Worm (Caenorhabditis elegans) whole organism, L4 larva: ENCODE measurements around the gene F27E5.3.

Experiments
- D1046.2 ChIP-seq: fragments of 200-800 bp; sonication (Bioruptor generic); IDR thresholded peaks from 2 replicates; pipeline ENCODE4 v1.3.6; 2022; ENCODE audit warnings: missing genetic modification characterization, missing compliant biosample characterization
- F26F4.8 ChIP-seq: fragments of 200-800 bp; sonication (Bioruptor generic); conservative IDR thresholded peaks from 2 replicates; pipeline ENCODE4 v1.3.6; 2022; ENCODE audit warnings: missing genetic modification characterization, missing compliant biosample characterization
- R02D3.7 ChIP-seq: fragments of 150-350 bp; sonication (generic microtip); optimal IDR thresholded peaks from 3 replicates; lab custom pipeline; 2014; ENCODE audit warnings: missing biosample characterization, missing genetic modification characterization
- Y75B8A.6 ChIP-seq: fragments of 200-800 bp; sonication (Bioruptor generic); IDR thresholded peaks from 2 replicates; pipeline ENCODE4 v1.3.6; 2022; ENCODE audit warnings: missing genetic modification reagents, missing genetic modification characterization, missing compliant biosample characterization
- aha-1 ChIP-seq: fragments of 150-350 bp; peaks from one replicate; lab custom pipeline; 2014; ENCODE audit warnings: missing biosample characterization, missing genetic modification characterization
- aly-2 ChIP-seq: sonication (generic microtip); optimal IDR thresholded peaks from 2 replicates; lab custom pipeline; 2018; ENCODE audit warnings: missing biosample characterization, missing genetic modification characterization
- ceh-62 ChIP-seq: sonication (generic microtip); optimal IDR thresholded peaks from 2 replicates; lab custom pipeline; 2017; ENCODE audit warnings: missing biosample characterization, missing genetic modification characterization
- ces-1 ChIP-seq: fragments of 150-350 bp; sonication (generic microtip); optimal IDR thresholded peaks from 4 replicates; lab custom pipeline; 2014; ENCODE audit warnings: missing biosample characterization, missing genetic modification reagents, missing genetic modification characterization
- ctbp-1 ChIP-seq: fragments of 200-800 bp; sonication (Bioruptor generic); IDR thresholded peaks from 2 replicates; pipeline ENCODE4 v1.3.6; 2022; ENCODE audit warnings: missing genetic modification reagents, missing genetic modification characterization, missing compliant biosample characterization
- daf-12 ChIP-seq: fragments of 150-350 bp; optimal IDR thresholded peaks from 2 replicates; lab custom pipeline; 2014; ENCODE audit warnings: missing biosample characterization, missing genetic modification reagents, missing genetic modification characterization
- daf-16 ChIP-seq, 3 experiments: sonication (generic microtip); optimal IDR thresholded peaks; 2 replicates each; lab custom pipeline; 2016 to 2017; ENCODE audit warnings: missing genetic modification characterization in 3 of 3, missing genetic modification reagents in 3 of 3, mild to moderate bottlenecking in 2 of 3, missing compliant biosample characterization in 2 of 3, missing biosample characterization in 1 of 3, moderate library complexity in 1 of 3
- daf-19 ChIP-seq: fragments of 200-800 bp; sonication (Bioruptor generic); conservative IDR thresholded peaks from 2 replicates; pipeline ENCODE4 v1.3.6; 2022; ENCODE audit warnings: missing genetic modification characterization, missing compliant biosample characterization
- dmd-9 ChIP-seq: fragments of 200-800 bp; sonication (Bioruptor generic); IDR thresholded peaks from 2 replicates; pipeline ENCODE4 v1.3.6; 2022; ENCODE audit warnings: missing genetic modification reagents, missing genetic modification characterization, missing compliant biosample characterization
- dpl-1 ChIP-seq: fragments of 150-350 bp; optimal IDR thresholded peaks from 2 replicates; lab custom pipeline; 2014; ENCODE audit warnings: missing biosample characterization, missing genetic modification reagents, missing genetic modification characterization
- dve-1 ChIP-seq: sonication (generic microtip); optimal IDR thresholded peaks from 2 replicates; lab custom pipeline; 2017; ENCODE audit warnings: antibody characterized with exemption, mild to moderate bottlenecking, missing genetic modification characterization, missing compliant biosample characterization; ENCODE audit not compliant: insufficient read depth
- fkh-10 ChIP-seq: fragments of 150-350 bp; optimal IDR thresholded peaks from 2 replicates; lab custom pipeline; 2014; ENCODE audit warnings: missing biosample characterization, missing genetic modification reagents, missing genetic modification characterization
- gei-8 ChIP-seq: fragments of 200-800 bp; sonication (Bioruptor generic); optimal IDR thresholded peaks from 2 replicates; lab custom pipeline; 2018; ENCODE audit warnings: mild to moderate bottlenecking, missing genetic modification characterization, missing compliant biosample characterization
- hif-1 ChIP-seq, 2 experiments: sonication (generic microtip); optimal IDR thresholded peaks; 2 replicates each; lab custom pipeline; 2016 to 2017; ENCODE audit warnings: missing compliant biosample characterization in 2 of 2, missing genetic modification characterization in 2 of 2, missing genetic modification reagents in 2 of 2, missing genotype in 2 of 2, mild to moderate bottlenecking in 1 of 2
- jun-1 ChIP-seq: fragments of 150-350 bp; optimal IDR thresholded peaks from 2 replicates; lab custom pipeline; 2014; ENCODE audit warnings: missing biosample characterization, missing genetic modification reagents, missing genetic modification characterization
- lin-38 ChIP-seq: fragments of 200-800 bp; sonication (Bioruptor generic); IDR thresholded peaks from 2 replicates; pipeline ENCODE4 v1.3.6; 2022; ENCODE audit warnings: missing genetic modification reagents, missing genetic modification characterization, missing compliant biosample characterization
- lir-3 ChIP-seq: sonication (generic microtip); optimal IDR thresholded peaks from 2 replicates; lab custom pipeline; 2016; ENCODE audit warnings: mild to moderate bottlenecking, missing genetic modification characterization, missing compliant biosample characterization
- lsy-2 ChIP-seq, 2 experiments: fragments of 150-350 bp in 1 of 2; sonication (generic microtip) in 1 of 2; optimal IDR thresholded peaks; 2 replicates each; lab custom pipeline; 2014 to 2017; ENCODE audit warnings: missing biosample characterization in 2 of 2, missing genetic modification characterization in 2 of 2
- madf-9 ChIP-seq: fragments of 200-800 bp; sonication (Bioruptor generic); conservative IDR thresholded peaks from 2 replicates; pipeline ENCODE4 v1.3.6; 2022; ENCODE audit warnings: missing genetic modification reagents, missing genetic modification characterization, missing compliant biosample characterization
- mdl-1 ChIP-seq, 2 experiments: fragments of 150-350 bp in 1 of 2; sonication (generic microtip) in 1 of 2; optimal IDR thresholded peaks; 2 replicates each; lab custom pipeline; 2014 to 2017; ENCODE audit warnings: missing biosample characterization in 2 of 2, missing genetic modification characterization in 2 of 2
- mes-2 ChIP-seq: sonication (generic microtip); optimal IDR thresholded peaks from 2 replicates; lab custom pipeline; 2016; ENCODE audit warnings: missing genotype, mild to moderate bottlenecking, missing genetic modification characterization, missing compliant biosample characterization; ENCODE audit not compliant: poor library complexity, severe bottlenecking
- nhr-102 ChIP-seq: sonication (generic microtip); optimal IDR thresholded peaks from 2 replicates; lab custom pipeline; 2016; ENCODE audit warnings: mild to moderate bottlenecking, missing genetic modification characterization, moderate library complexity, missing compliant biosample characterization
- nhr-25 ChIP-seq: sonication (generic microtip); optimal IDR thresholded peaks from 2 replicates; lab custom pipeline; 2017; ENCODE audit warnings: missing genetic modification characterization, mild to moderate bottlenecking, missing compliant biosample characterization, antibody characterized with exemption, moderate library complexity, borderline replicate concordance; ENCODE audit not compliant: insufficient read depth
- nhr-41 ChIP-seq: fragments of 200-800 bp; sonication (Bioruptor generic); IDR thresholded peaks from 2 replicates; pipeline ENCODE4 v1.3.6; 2022; ENCODE audit warnings: missing genetic modification reagents, missing genetic modification characterization, missing compliant biosample characterization
- nhr-6 ChIP-seq: fragments of 150-350 bp; optimal IDR thresholded peaks from 2 replicates; lab custom pipeline; 2014; ENCODE audit warnings: missing biosample characterization, missing genetic modification characterization
- pha-4 ChIP-seq, 2 experiments: fragments of 150-350 bp in 1 of 2; fragments of 200-800 bp in 1 of 2; sonication (Bioruptor generic) in 1 of 2; IDR thresholded peaks in 1 of 2; optimal IDR thresholded peaks in 1 of 2; 2 replicates each; pipeline versions ENCODE4 v1.3.6 to Lab custom; 2014 to 2022; ENCODE audit warnings: missing genetic modification characterization in 2 of 2, missing genetic modification reagents in 2 of 2, missing biosample characterization in 1 of 2, missing compliant biosample characterization in 1 of 2
- pqm-1 ChIP-seq: sonication (generic microtip); optimal IDR thresholded peaks from 2 replicates; lab custom pipeline; 2017; ENCODE audit warnings: missing biosample characterization, missing genetic modification characterization
- sdz-12 ChIP-seq: fragments of 200-800 bp; sonication (Bioruptor generic); optimal IDR thresholded peaks from 2 replicates; lab custom pipeline; 2018; ENCODE audit warnings: mild to moderate bottlenecking, missing genetic modification characterization, missing compliant biosample characterization
- snpc-4 ChIP-seq: fragments of 150-350 bp; optimal IDR thresholded peaks from 2 replicates; lab custom pipeline; 2014; ENCODE audit warnings: missing biosample characterization, missing genetic modification characterization
- spr-1 ChIP-seq: sonication (generic microtip); optimal IDR thresholded peaks from 2 replicates; lab custom pipeline; 2016; ENCODE audit warnings: mild to moderate bottlenecking, missing genetic modification characterization, missing compliant biosample characterization
- tag-97 ChIP-seq: fragments of 200-800 bp; sonication (Bioruptor generic); IDR thresholded peaks from 2 replicates; pipeline ENCODE4 v1.3.6; 2022; ENCODE audit warnings: missing genetic modification characterization, missing compliant biosample characterization
- zfp-3 ChIP-seq: fragments of 200-800 bp; sonication (Bioruptor generic); conservative IDR thresholded peaks from 2 replicates; pipeline ENCODE4 v1.3.6; 2022; ENCODE audit warnings: missing genetic modification reagents, missing genetic modification characterization, missing compliant biosample characterization
- ztf-11 ChIP-seq: fragments of 150-350 bp; optimal IDR thresholded peaks from 2 replicates; lab custom pipeline; 2014; ENCODE audit warnings: missing biosample characterization, missing genetic modification characterization

Gene F27E5.3

DNA sequence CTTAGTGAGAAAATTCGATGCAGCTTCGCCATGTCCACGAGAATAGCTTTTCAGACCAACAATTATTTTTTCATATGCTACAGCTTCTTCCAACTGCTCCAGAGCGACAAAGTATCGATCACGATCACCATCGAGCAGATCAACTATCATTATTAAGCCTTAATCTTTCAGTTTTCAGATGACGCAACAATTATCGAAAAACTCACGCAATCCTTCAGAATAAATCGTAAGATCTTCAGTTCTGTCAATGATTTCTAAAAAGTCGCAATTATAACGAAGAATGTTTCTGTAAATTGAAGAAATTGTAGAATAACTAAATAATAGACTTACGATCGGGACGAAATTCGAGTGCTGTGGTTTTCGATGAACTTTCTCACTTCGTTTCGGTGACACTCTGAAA is 40.8 kb downstream of the F27E5.3 start (continued):
- TF ChIP-seq nhr-25 = no peak
- TF ChIP-seq ceh-62 (tag; lab: Kevin White, UChicago) = no peak

DNA sequence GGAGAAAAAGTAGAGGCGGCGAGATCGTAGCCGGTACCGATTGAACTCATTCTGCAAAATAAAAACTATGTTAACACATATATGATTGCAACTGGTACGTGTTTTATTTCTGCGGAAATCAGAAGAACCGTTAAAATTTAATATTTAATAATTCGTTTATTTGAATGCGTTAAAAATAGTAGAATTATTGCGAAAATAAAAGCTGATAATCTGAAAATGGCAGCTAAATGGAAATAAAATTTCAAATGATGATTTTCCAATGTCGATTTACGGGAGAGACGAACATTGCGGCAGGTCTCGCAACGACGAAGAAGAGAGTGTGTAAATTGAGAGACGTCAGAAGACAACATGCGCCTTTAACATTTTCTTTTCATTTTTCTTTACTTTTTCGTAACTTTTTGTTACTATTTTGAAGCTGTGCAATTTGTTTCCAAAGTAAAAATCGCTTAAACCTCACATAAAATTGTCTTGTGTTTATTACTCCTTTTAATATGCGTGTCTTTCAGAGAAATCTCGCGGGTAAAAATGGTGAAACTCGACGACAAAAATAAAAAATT is 44.1 kb downstream of the F27E5.3 start, which contains the start of the genes pas-7 and puf-12:
Gene pas-7, minus strand, starts transcription at position 51 of the 557 bp plus-strand sequence.
Gene puf-12, plus strand, starts transcription at position 507 of the 557 bp plus-strand sequence.
- TF ChIP-seq lir-3 (tag; lab: Kevin White, UChicago) = no peak
- TF ChIP-seq sdz-12 (GFP tag; lab: Kevin White, UChicago) = no peak
- TF ChIP-seq R02D3.7 (tag; lab: Kevin White, UChicago) = peak; percentile 38
- no peak for TF ChIP-seq pha-4 (GFP tag; IDR thresholded peaks at IDR 0.05; lab: Robert Waterston, UW)
- TF ChIP-seq pha-4 (tag; optimal IDR thresholded peaks at IDR 0.05; lab: Kevin White, UChicago) = peak; percentile 65
- peak; percentile 64 for TF ChIP-seq mes-2 (tag; lab: Kevin White, UChicago)
- no peak for TF ChIP-seq dve-1 (tag; lab: Kevin White, UChicago)
- TF ChIP-seq lsy-2 (tag; optimal IDR thresholded peaks at IDR 0.05; lab: Kevin White, UChicago) = peak in 1 of 2 experiments; percentile 66
- TF ChIP-seq pqm-1 = no peak
- TF ChIP-seq snpc-4 (tag; lab: Kevin White, UChicago) = no peak
- peak; percentile 65 for TF ChIP-seq nhr-6
- TF ChIP-seq daf-12 (tag; lab: Kevin White, UChicago) = no peak
- TF ChIP-seq fkh-10 (GFP tag; lab: Kevin White, UChicago) = no peak
- TF ChIP-seq daf-19 = no peak
- no peak for TF ChIP-seq nhr-41 (GFP tag; lab: Robert Waterston, UW)
- no peak for TF ChIP-seq mdl-1 (tag; optimal IDR thresholded peaks at IDR 0.05; lab: Kevin White, UChicago)
- TF ChIP-seq D1046.2 (GFP tag; lab: Robert Waterston, UW) = no peak
- TF ChIP-seq madf-9 = no peak
- no peak for TF ChIP-seq zfp-3 (GFP tag; lab: Robert Waterston, UW)
- no peak for TF ChIP-seq aha-1 (tag; lab: Kevin White, UChicago)
- no peak for TF ChIP-seq aly-2
- TF ChIP-seq dpl-1 = peak; percentile 12
- no peak for TF ChIP-seq Y75B8A.6
- no peak for TF ChIP-seq ces-1
- TF ChIP-seq gei-8 = no peak

DNA sequence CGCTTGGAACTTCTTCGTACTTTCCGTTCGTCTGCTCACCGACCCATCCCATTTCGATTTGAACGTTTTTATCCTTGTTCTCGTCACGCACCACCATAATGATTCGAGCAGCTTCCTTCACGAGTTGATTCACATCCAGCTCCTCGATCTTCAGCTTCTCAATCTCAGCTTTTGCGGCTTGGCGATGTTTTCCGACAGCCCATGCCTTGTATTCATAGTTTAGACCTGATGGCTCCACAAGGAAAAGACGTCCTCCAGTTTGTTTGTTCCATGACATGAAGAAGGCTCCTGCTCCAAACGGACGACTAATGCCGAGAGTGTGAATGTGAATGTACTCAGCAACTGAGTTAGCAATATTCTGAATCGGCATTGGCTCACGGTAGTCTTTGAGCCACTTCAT is 44.9 kb downstream of the F27E5.3 start:
- TF ChIP-seq mdl-1 (tag; optimal IDR thresholded peaks at IDR 0.05; lab: Kevin White, UChicago) (no peak), aha-1 (tag; lab: Kevin White, UChicago) (peak; percentile 96)

- TF ChIP-seq nhr-102 (tag; lab: Kevin White, UChicago) (no peak), jun-1 (tag; lab: Kevin White, UChicago) (no peak), ztf-11 (tag; lab: Kevin White, UChicago) (no peak), hif-1 (tag; optimal IDR thresholded peaks at IDR 0.05; lab: Kevin White, UChicago) (no peak), dpl-1 (no peak), tag-97 (GFP tag; lab: Robert Waterston, UW) (no peak), dve-1 (tag; lab: Kevin White, UChicago) (no peak), snpc-4 (tag; lab: Kevin White, UChicago) (no peak), aly-2 (no peak), daf-16 (GFP tag; optimal IDR thresholded peaks at IDR 0.05; lab: Kevin White, UChicago) (no peak), daf-16 (tag; optimal IDR thresholded peaks at IDR 0.05; lab: Kevin White, UChicago) (peak; percentile 17), pha-4 (GFP tag; IDR thresholded peaks at IDR 0.05; lab: Robert Waterston, UW) (peak; percentile 47; the same call in 1 of the 2 replicates), pha-4 (tag; optimal IDR thresholded peaks at IDR 0.05; lab: Kevin White, UChicago) (no peak), F26F4.8 (no peak), spr-1 (no peak), dmd-9 (GFP tag; lab: Robert Waterston, UW) (no peak), aha-1 (tag; lab: Kevin White, UChicago) (no peak), lin-38 (GFP tag; lab: Robert Waterston, UW) (0 out of 2 replicates have a peak, but pooled peaks have one; percentile 25), ctbp-1 (GFP tag; lab: Robert Waterston, UW) (no peak)
Observed at ce11 chrII:10098428-10098827, 45.6 kb downstream of the F27E5.3 start.
